Worm (Caenorhabditis elegans) whole organism, L2 larva: Measurements from ENCODE around the gene F17C11.4.

Source experiments
- C34F6.9 ChIP-seq: fragments of 150-350 bp; optimal IDR thresholded peaks from 2 replicates; lab custom pipeline; 2014; ENCODE audit warnings: missing biosample characterization, missing genetic modification characterization
- R02D3.7 ChIP-seq: fragments of 150-350 bp; optimal IDR thresholded peaks from 2 replicates; lab custom pipeline; 2014; ENCODE audit warnings: missing biosample characterization, missing genetic modification characterization
- Y55F3AM.14 ChIP-seq: fragments of 200-800 bp; sonication (Bioruptor generic); optimal IDR thresholded peaks from 2 replicates; lab custom pipeline; 2018; ENCODE audit warnings: mild to moderate bottlenecking, missing genetic modification characterization, missing compliant biosample characterization
- ZK546.5 ChIP-seq: sonication (generic microtip); optimal IDR thresholded peaks from 2 replicates; lab custom pipeline; 2017; ENCODE audit warnings: missing biosample characterization, missing genetic modification characterization
- alr-1 ChIP-seq: fragments of 150-350 bp; optimal IDR thresholded peaks from 2 replicates; lab custom pipeline; 2014; ENCODE audit warnings: missing biosample characterization, missing genetic modification characterization
- blmp-1 ChIP-seq: sonication (generic microtip); optimal IDR thresholded peaks from 2 replicates; lab custom pipeline; 2017; ENCODE audit warnings: missing genetic modification characterization, mild to moderate bottlenecking, missing compliant biosample characterization, antibody characterized with exemption, moderate library complexity; ENCODE audit not compliant: insufficient read depth
- ceh-16 ChIP-seq: fragments of 150-350 bp; optimal IDR thresholded peaks from 2 replicates; lab custom pipeline; 2014; ENCODE audit warnings: missing biosample characterization, missing genetic modification characterization
- ceh-82 ChIP-seq: fragments of 150-350 bp; optimal IDR thresholded peaks from 2 replicates; lab custom pipeline; 2014; ENCODE audit warnings: missing biosample characterization, missing genetic modification characterization
- crh-2 ChIP-seq: sonication (generic microtip); optimal IDR thresholded peaks from 2 replicates; lab custom pipeline; 2017; ENCODE audit warnings: missing biosample characterization, missing genetic modification characterization
- dmd-4 ChIP-seq: sonication (generic microtip); optimal IDR thresholded peaks from 2 replicates; lab custom pipeline; 2017; ENCODE audit warnings: missing biosample characterization, missing genetic modification characterization
- fos-1 ChIP-seq: fragments of 150-350 bp; optimal IDR thresholded peaks from 2 replicates; lab custom pipeline; 2014; ENCODE audit warnings: missing biosample characterization, missing genetic modification characterization
- gmeb-1 ChIP-seq: fragments of 150-350 bp; optimal IDR thresholded peaks from 2 replicates; lab custom pipeline; 2014; ENCODE audit warnings: missing biosample characterization, missing genetic modification characterization
- lin-11 ChIP-seq: fragments of 150-350 bp; sonication (generic microtip); optimal IDR thresholded peaks from 2 replicates; lab custom pipeline; 2014; ENCODE audit warnings: missing biosample characterization, missing genetic modification characterization, inconsistent platforms, mixed read lengths
- lin-13 ChIP-seq: fragments of 150-350 bp; optimal IDR thresholded peaks from 2 replicates; lab custom pipeline; 2014; ENCODE audit warnings: missing biosample characterization, missing genetic modification reagents, missing genetic modification characterization
- lin-39 ChIP-seq: fragments of 150-350 bp; optimal IDR thresholded peaks from 2 replicates; lab custom pipeline; 2014; ENCODE audit warnings: missing biosample characterization, missing genetic modification reagents, missing genetic modification characterization
- lsy-2 ChIP-seq, 2 experiments: fragments of 150-350 bp in 1 of 2; sonication (generic microtip) in 1 of 2; optimal IDR thresholded peaks; 2 replicates each; lab custom pipeline; 2014 to 2017; ENCODE audit warnings: missing biosample characterization in 2 of 2, missing genetic modification characterization in 2 of 2
- mab-5 ChIP-seq: fragments of 150-350 bp; optimal IDR thresholded peaks from 2 replicates; lab custom pipeline; 2014; ENCODE audit warnings: missing biosample characterization, missing genetic modification characterization
- mbf-1 ChIP-seq: sonication (generic microtip); optimal IDR thresholded peaks from 2 replicates; lab custom pipeline; 2017; ENCODE audit warnings: missing biosample characterization, missing genetic modification characterization
- mdl-1 ChIP-seq, 2 experiments: fragments of 150-350 bp in 1 of 2; sonication (generic microtip) in 1 of 2; optimal IDR thresholded peaks; 2 replicates each; lab custom pipeline; 2017; ENCODE audit warnings: missing biosample characterization in 2 of 2, missing genetic modification characterization in 2 of 2
- nhr-10 ChIP-seq: sonication (generic microtip); optimal IDR thresholded peaks from 2 replicates; lab custom pipeline; 2017; ENCODE audit warnings: missing biosample characterization, missing genetic modification characterization
- nhr-12 ChIP-seq: fragments of 150-350 bp; optimal IDR thresholded peaks from 2 replicates; lab custom pipeline; 2014; ENCODE audit warnings: missing biosample characterization, missing genetic modification characterization
- nhr-129 ChIP-seq: fragments of 150-350 bp; optimal IDR thresholded peaks from 2 replicates; lab custom pipeline; 2014; ENCODE audit warnings: missing biosample characterization, missing genetic modification characterization
- nhr-25 ChIP-seq: fragments of 150-350 bp; sonication (generic microtip); optimal IDR thresholded peaks from 3 replicates; lab custom pipeline; 2014; ENCODE audit warnings: missing biosample characterization, missing genetic modification characterization
- skn-1 ChIP-seq: sonication (generic microtip); optimal IDR thresholded peaks from 2 replicates; lab custom pipeline; 2017; ENCODE audit warnings: missing biosample characterization, missing genetic modification characterization
- sma-9 ChIP-seq, 2 experiments: fragments of 150-350 bp in 1 of 2; sonication (generic microtip) in 1 of 2; optimal IDR thresholded peaks; 2 replicates each; lab custom pipeline; 2014 to 2016; ENCODE audit warnings: missing genetic modification characterization in 2 of 2, mild to moderate bottlenecking in 1 of 2, missing biosample characterization in 1 of 2, missing compliant biosample characterization in 1 of 2, missing genetic modification reagents in 1 of 2, moderate library complexity in 1 of 2
- snpc-4 ChIP-seq: fragments of 150-350 bp; optimal IDR thresholded peaks from 2 replicates; lab custom pipeline; 2014; ENCODE audit warnings: missing biosample characterization, missing genetic modification characterization
- unc-62 ChIP-seq: fragments of 150-350 bp; optimal IDR thresholded peaks from 2 replicates; lab custom pipeline; 2014; ENCODE audit warnings: missing biosample characterization, missing genetic modification reagents, missing genetic modification characterization
- zag-1 ChIP-seq: fragments of 150-350 bp; optimal IDR thresholded peaks from 2 replicates; lab custom pipeline; 2014; ENCODE audit warnings: missing biosample characterization, missing genetic modification characterization
- ztf-11 ChIP-seq: sonication (generic microtip); optimal IDR thresholded peaks from 2 replicates; lab custom pipeline; 2017; ENCODE audit warnings: missing biosample characterization, missing genetic modification characterization
- ztf-4 ChIP-seq: fragments of 150-350 bp; optimal IDR thresholded peaks from 2 replicates; lab custom pipeline; 2014; ENCODE audit warnings: missing biosample characterization, missing genetic modification characterization

Gene F17C11.4

DNA sequence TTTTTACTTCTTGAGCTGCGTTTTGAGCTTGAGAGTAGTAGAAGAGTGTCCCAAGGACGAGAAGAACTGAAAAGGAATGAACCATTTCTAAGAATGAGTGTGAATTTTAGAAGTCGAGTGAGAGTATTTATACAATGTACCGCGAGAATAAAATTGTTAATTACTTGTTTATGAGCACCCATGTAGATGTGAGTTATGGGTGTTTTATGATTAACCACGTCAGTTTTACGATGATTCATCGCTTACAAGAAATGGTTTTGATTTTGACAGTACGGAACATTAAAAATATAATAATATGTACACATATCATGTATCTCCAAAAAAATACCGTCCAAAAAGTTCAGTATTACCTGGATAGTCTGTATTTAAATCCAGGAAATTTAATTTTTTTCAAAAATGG, 2.7 kb downstream of the F17C11.4 start, which contains the start of gene clec-221:
clec-221 (minus strand) TSS at position 101 of the 400 bp plus-strand sequence.
- TF ChIP-seq alr-1 (tag; lab: Kevin White, UChicago): no peak
- no peak for TF ChIP-seq gmeb-1 (tag; lab: Kevin White, UChicago)
- no peak for TF ChIP-seq nhr-10
- TF ChIP-seq nhr-12 (tag; lab: Kevin White, UChicago): no peak
- TF ChIP-seq ztf-11 (tag; lab: Kevin White, UChicago): no peak
- no peak for TF ChIP-seq ceh-16 (tag; lab: Kevin White, UChicago)
- TF ChIP-seq ZK546.5: no peak
- no peak for TF ChIP-seq R02D3.7 (tag; lab: Kevin White, UChicago)
- TF ChIP-seq mbf-1 (tag; lab: Kevin White, UChicago): no peak

- peak; percentile 2 for TF ChIP-seq fos-1 (tag; lab: Kevin White, UChicago)
- no peak for TF ChIP-seq mab-5 (tag; lab: Kevin White, UChicago)
Observed at ce11 chrV:10954832-10955231, 3.2 kb downstream of the F17C11.4 start, which contains the start of gene F17C11.6. F17C11.6 (plus strand) TSS chrV:10955121.

DNA sequence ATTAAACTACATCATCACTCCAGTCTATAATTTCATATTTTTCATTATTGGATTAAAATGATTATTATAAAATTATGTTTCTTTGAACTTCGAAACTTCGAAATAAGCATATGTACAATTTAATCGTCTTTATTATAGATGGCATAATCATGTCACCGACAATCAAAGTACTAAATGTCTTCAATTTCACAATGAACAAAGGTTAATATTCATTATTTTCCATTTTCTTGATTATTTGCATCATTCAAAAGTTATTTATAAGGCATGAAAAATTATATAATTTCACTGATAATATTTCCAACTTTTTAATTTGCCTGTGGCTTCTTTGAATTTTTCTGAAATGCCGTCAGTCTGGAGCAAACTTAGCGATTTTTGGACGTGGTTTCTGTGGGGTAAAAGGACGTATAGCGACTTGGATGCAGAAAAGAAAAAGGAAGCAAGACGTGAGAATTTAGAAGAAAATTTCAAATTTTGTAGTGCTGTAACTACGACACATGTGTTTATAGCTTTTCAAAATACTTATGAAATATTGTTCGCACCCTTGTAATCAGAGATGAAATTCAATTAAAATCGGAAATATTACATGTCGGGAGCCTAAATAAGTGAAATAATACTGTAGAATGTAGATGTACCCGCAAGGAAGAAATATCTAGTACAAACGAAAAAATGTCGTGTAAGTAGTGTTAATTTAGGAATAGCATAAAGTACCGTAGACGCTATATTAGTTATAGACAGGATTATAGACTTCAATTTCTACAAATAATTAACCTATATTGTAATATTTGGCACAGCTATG, 4.2 kb downstream of the F17C11.4 start, which contains the start of gene F17C11.13:
F17C11.13 (plus strand) TSS at position 243 of the 796 bp plus-strand sequence.
- TF ChIP-seq lsy-2 (tag; optimal IDR thresholded peaks at IDR 0.05; lab: Kevin White, UChicago) (no peak), mab-5 (tag; lab: Kevin White, UChicago) (no peak), unc-62 (GFP tag; lab: Kevin White, UChicago) (no peak), ztf-4 (tag; lab: Kevin White, UChicago) (no peak), fos-1 (tag; lab: Kevin White, UChicago) (peak; percentile 14), C34F6.9 (no peak), lin-39 (tag; lab: Kevin White, UChicago) (no peak), ztf-11 (tag; lab: Kevin White, UChicago) (no peak), dmd-4 (tag; lab: Kevin White, UChicago) (no peak)

- TF ChIP-seq ceh-16 (tag; lab: Kevin White, UChicago) (no peak), lin-13 (GFP tag; lab: Kevin White, UChicago) (peak; percentile 14), crh-2 (tag; lab: Kevin White, UChicago) (peak; percentile 10), nhr-25 (tag; lab: Kevin White, UChicago) (no peak), Y55F3AM.14 (GFP tag; lab: Kevin White, UChicago) (peak; percentile 17), sma-9 (GFP tag; optimal IDR thresholded peaks at IDR 0.05; lab: Kevin White, UChicago) (peak; percentile 51), sma-9 (tag; optimal IDR thresholded peaks at IDR 0.05; lab: Kevin White, UChicago) (no peak), zag-1 (tag; lab: Kevin White, UChicago) (no peak), lsy-2 (tag; optimal IDR thresholded peaks at IDR 0.05; lab: Kevin White, UChicago) (peak in 1 of 2 experiments; percentile 29), lin-39 (tag; lab: Kevin White, UChicago) (no peak), blmp-1 (no peak), mdl-1 (tag; optimal IDR thresholded peaks at IDR 0.05; lab: Kevin White, UChicago) (no peak), ceh-82 (tag; lab: Kevin White, UChicago) (no peak), ZK546.5 (no peak), unc-62 (GFP tag; lab: Kevin White, UChicago) (no peak)
- TF ChIP-seq, all 48 proteins: peak for 5
Observed at ce11 chrV:10958322-10958900, 6.8 kb downstream of the F17C11.4 start, which contains the start of gene pigt-1. pigt-1 (minus strand) TSS chrV:10958821.

DNA sequence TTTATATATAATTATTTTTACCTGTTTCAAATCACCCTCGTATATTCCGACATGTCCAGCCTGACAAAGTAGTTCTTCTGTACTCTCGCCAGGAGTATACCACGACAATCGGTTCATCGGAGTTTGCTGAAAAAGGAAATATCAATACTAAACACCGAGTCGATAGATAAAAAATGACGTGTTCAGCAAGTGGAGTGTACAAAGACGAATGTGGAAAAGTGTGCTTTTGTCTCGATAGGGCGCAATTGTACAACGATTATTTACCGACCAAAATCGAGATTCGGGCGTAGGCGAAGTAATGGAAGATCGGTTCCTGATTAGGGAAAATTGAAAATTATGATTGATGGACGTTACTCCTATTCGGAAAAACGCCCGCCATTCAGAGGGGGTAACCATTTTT, 8.9 kb downstream of the F17C11.4 start, which contains the start of gene vps-36:
vps-36 (minus strand) TSS at position 126 of the 400 bp plus-strand sequence.
- TF ChIP-seq snpc-4 (no peak), sma-9 (GFP tag; optimal IDR thresholded peaks at IDR 0.05; lab: Kevin White, UChicago) (peak; percentile 42), sma-9 (tag; optimal IDR thresholded peaks at IDR 0.05; lab: Kevin White, UChicago) (no peak), lin-11 (tag; lab: Kevin White, UChicago) (no peak), nhr-129 (tag; lab: Kevin White, UChicago) (peak; percentile 18), fos-1 (tag; lab: Kevin White, UChicago) (peak; percentile 68), crh-2 (tag; lab: Kevin White, UChicago) (peak; percentile 27), skn-1 (no peak)
